Worm (Caenorhabditis elegans) whole organism, L3 larva: ENCODE measurements around the gene Y9C2UA.1.
A peak's percentile ranks its signal among the peaks of the same experiment; 100 is the strongest.

Source experiments
- R02D3.7 ChIP-seq: fragments of 150-350 bp; optimal IDR thresholded peaks from 2 replicates; lab custom pipeline; 2014; ENCODE audit warnings: missing biosample characterization, missing genetic modification characterization
- ZK546.5 ChIP-seq: sonication (generic microtip); optimal IDR thresholded peaks from 2 replicates; lab custom pipeline; 2017; ENCODE audit warnings: missing biosample characterization, missing genetic modification characterization
- ama-1 ChIP-seq: fragments of 150-350 bp; optimal IDR thresholded peaks from 2 replicates; lab custom pipeline; 2018
- ceh-16 ChIP-seq: sonication (generic microtip); optimal IDR thresholded peaks from 2 replicates; lab custom pipeline; 2017; ENCODE audit warnings: missing biosample characterization, missing genetic modification characterization
- ceh-28 ChIP-seq: fragments of 150-350 bp; optimal IDR thresholded peaks from 2 replicates; lab custom pipeline; 2014; ENCODE audit warnings: missing biosample characterization, missing genetic modification reagents, missing genetic modification characterization
- ceh-82 ChIP-seq: fragments of 150-350 bp; optimal IDR thresholded peaks from 2 replicates; lab custom pipeline; 2014; ENCODE audit warnings: missing biosample characterization, missing genetic modification characterization
- ceh-9 ChIP-seq: sonication (generic microtip); optimal IDR thresholded peaks from 2 replicates; lab custom pipeline; 2018; ENCODE audit warnings: missing biosample characterization, missing genetic modification characterization
- elt-1 ChIP-seq: fragments of 150-350 bp; optimal IDR thresholded peaks from 2 replicates; lab custom pipeline; 2014; ENCODE audit warnings: missing biosample characterization, missing genetic modification characterization
- elt-2 ChIP-seq: sonication (generic microtip); optimal IDR thresholded peaks from 2 replicates; lab custom pipeline; 2016; ENCODE audit warnings: missing genetic modification reagents, mild to moderate bottlenecking, missing genetic modification characterization, missing compliant biosample characterization
- elt-3 ChIP-seq, 3 experiments: fragments of 150-350 bp in 1 of 3; sonication (generic microtip) in 2 of 3; optimal IDR thresholded peaks; 2 replicates in 2 of 3; 4 replicates in 1 of 3; lab custom pipeline; 2014 to 2017; ENCODE audit warnings: missing biosample characterization in 3 of 3, missing genetic modification characterization in 3 of 3
- fkh-2 ChIP-seq: fragments of 150-350 bp; optimal IDR thresholded peaks from 2 replicates; lab custom pipeline; 2014; ENCODE audit warnings: missing biosample characterization, missing genetic modification reagents, missing genetic modification characterization
- fos-1 ChIP-seq: fragments of 150-350 bp; optimal IDR thresholded peaks from 2 replicates; lab custom pipeline; 2014; ENCODE audit warnings: missing biosample characterization, missing genetic modification characterization
- hmg-11 ChIP-seq: sonication (generic microtip); optimal IDR thresholded peaks from 2 replicates; lab custom pipeline; 2016; ENCODE audit warnings: missing genetic modification characterization, missing compliant biosample characterization
- jun-1 ChIP-seq: fragments of 150-350 bp; optimal IDR thresholded peaks from 2 replicates; lab custom pipeline; 2014; ENCODE audit warnings: missing biosample characterization, missing genetic modification reagents, missing genetic modification characterization
- lin-15B ChIP-seq: fragments of 150-350 bp; optimal IDR thresholded peaks from 2 replicates; lab custom pipeline; 2014; ENCODE audit warnings: missing biosample characterization, missing genetic modification characterization
- lin-39 ChIP-seq: fragments of 150-350 bp; optimal IDR thresholded peaks from 2 replicates; lab custom pipeline; 2018; ENCODE audit warnings: missing biosample characterization, missing genetic modification reagents, missing genetic modification characterization
- lsy-12 ChIP-seq: sonication (generic microtip); optimal IDR thresholded peaks from 2 replicates; lab custom pipeline; 2016; ENCODE audit warnings: mild to moderate bottlenecking, missing genetic modification characterization, missing compliant biosample characterization
- mdl-1 ChIP-seq: fragments of 150-350 bp; optimal IDR thresholded peaks from 2 replicates; lab custom pipeline; 2014; ENCODE audit warnings: missing biosample characterization, missing genetic modification characterization
- mml-1 ChIP-seq: fragments of 150-350 bp; sonication (generic microtip); optimal IDR thresholded peaks from 3 replicates; lab custom pipeline; 2014; ENCODE audit warnings: missing biosample characterization, missing genetic modification characterization
- nfya-1 ChIP-seq: sonication (generic microtip); optimal IDR thresholded peaks from 2 replicates; lab custom pipeline; 2017; ENCODE audit warnings: missing genetic modification characterization, mild to moderate bottlenecking, missing compliant biosample characterization, antibody characterized with exemption, moderate library complexity; ENCODE audit not compliant: insufficient read depth
- nhr-11 ChIP-seq: fragments of 150-350 bp; optimal IDR thresholded peaks from 2 replicates; lab custom pipeline; 2014; ENCODE audit warnings: missing biosample characterization, missing genetic modification characterization
- nhr-23 ChIP-seq: fragments of 150-350 bp; optimal IDR thresholded peaks from 2 replicates; lab custom pipeline; 2014; ENCODE audit warnings: missing biosample characterization, missing genetic modification reagents, missing genetic modification characterization
- nhr-237 ChIP-seq: fragments of 150-350 bp; optimal IDR thresholded peaks from 2 replicates; lab custom pipeline; 2014; ENCODE audit warnings: missing biosample characterization, missing genetic modification characterization
- nhr-25 ChIP-seq: sonication (generic microtip); optimal IDR thresholded peaks from 2 replicates; lab custom pipeline; 2017; ENCODE audit warnings: missing biosample characterization, missing genetic modification characterization
- nhr-43 ChIP-seq: sonication (generic microtip); optimal IDR thresholded peaks from 2 replicates; lab custom pipeline; 2016; ENCODE audit warnings: mild to moderate bottlenecking, missing genetic modification characterization, missing compliant biosample characterization; ENCODE audit not compliant: poor library complexity, severe bottlenecking
- nhr-67 ChIP-seq: fragments of 150-350 bp; optimal IDR thresholded peaks from 2 replicates; lab custom pipeline; 2014; ENCODE audit warnings: missing biosample characterization, missing genetic modification characterization
- nhr-76 ChIP-seq: fragments of 150-350 bp; sonication (generic microtip); optimal IDR thresholded peaks from 5 replicates; lab custom pipeline; 2014; ENCODE audit warnings: missing biosample characterization, missing genetic modification characterization
- nhr-77 ChIP-seq: fragments of 150-350 bp; optimal IDR thresholded peaks from 2 replicates; lab custom pipeline; 2014; ENCODE audit warnings: missing biosample characterization, missing genetic modification characterization
- pha-4 ChIP-seq: fragments of 150-350 bp; optimal IDR thresholded peaks from 2 replicates; lab custom pipeline; 2014; ENCODE audit warnings: missing biosample characterization, missing genetic modification reagents, missing genetic modification characterization
- pqm-1 ChIP-seq: fragments of 150-350 bp; optimal IDR thresholded peaks from 2 replicates; lab custom pipeline; 2017; ENCODE audit warnings: missing biosample characterization, missing genetic modification characterization, inconsistent platforms
- sea-2 ChIP-seq: fragments of 150-350 bp; sonication (generic microtip); optimal IDR thresholded peaks from 4 replicates; lab custom pipeline; 2014; ENCODE audit warnings: missing biosample characterization, missing genetic modification reagents, missing genetic modification characterization
- unc-62 ChIP-seq: fragments of 150-350 bp; sonication (generic microtip); optimal IDR thresholded peaks from 4 replicates; lab custom pipeline; 2014; ENCODE audit warnings: missing biosample characterization, missing genetic modification reagents, missing genetic modification characterization

Y9C2UA.1 gene

ce11 chrII:9125007-9125406 lies 14.4 kb upstream of the Y9C2UA.1 start:
- TF ChIP-seq pha-4 (tag; lab: Kevin White, UChicago) (peak; percentile 17), nhr-76 (no peak), pqm-1 (tag; lab: Kevin White, UChicago) (peak; percentile 53), elt-2 (tag; lab: Kevin White, UChicago) (peak; percentile 3), ZK546.5 (tag; lab: Kevin White, UChicago) (no peak), fkh-2 (tag; lab: Kevin White, UChicago) (no peak), nhr-77 (tag; lab: Kevin White, UChicago) (no peak)

- TF ChIP-seq lin-15B, result no peak
- TF ChIP-seq elt-3 (tag; optimal IDR thresholded peaks at IDR 0.05; lab: Kevin White, UChicago), result peak in 1 of 3 experiments; percentile 3
- TF ChIP-seq fos-1 (tag; lab: Kevin White, UChicago), result peak; percentile 98
- TF ChIP-seq nhr-67, result no peak
- no peak for TF ChIP-seq ceh-28 (tag; lab: Kevin White, UChicago)
- no peak for TF ChIP-seq nhr-237 (tag; lab: Kevin White, UChicago)
- peak; percentile 78 for TF ChIP-seq pha-4 (tag; lab: Kevin White, UChicago)
- peak; percentile 6 for TF ChIP-seq nhr-25 (tag; lab: Kevin White, UChicago)
- no peak for TF ChIP-seq elt-1 (tag; lab: Kevin White, UChicago)
- TF ChIP-seq R02D3.7, result no peak
- TF ChIP-seq nhr-23 (tag; lab: Kevin White, UChicago), result peak; percentile 32
- TF ChIP-seq mdl-1 (tag; lab: Kevin White, UChicago), result no peak
- TF ChIP-seq hmg-11 (tag; lab: Kevin White, UChicago), result peak; percentile 36
- TF ChIP-seq ceh-9 (tag; lab: Kevin White, UChicago), result no peak
- peak; percentile 1 for TF ChIP-seq elt-2 (tag; lab: Kevin White, UChicago)
- no peak for TF ChIP-seq mml-1 (tag; lab: Kevin White, UChicago)
- no peak for TF ChIP-seq ceh-82 (tag; lab: Kevin White, UChicago)
- no peak for TF ChIP-seq lsy-12
Observed at ce11 chrII:9126965-9127364, 12.5 kb upstream of the Y9C2UA.1 start.

ce11 chrII:9127379-9127778 lies 12.1 kb upstream of the Y9C2UA.1 start:
- TF ChIP-seq lin-39 (no peak), ama-1 (lab: Kevin White, UChicago) (peak; percentile 44)

- TF ChIP-seq pha-4 (tag; lab: Kevin White, UChicago) (peak; percentile 29), elt-3 (tag; optimal IDR thresholded peaks at IDR 0.05; lab: Kevin White, UChicago) (peak in 1 of 3 experiments; percentile 89), lsy-12 (peak; percentile 65), nfya-1 (tag; lab: Kevin White, UChicago) (peak; percentile 46), nhr-25 (tag; lab: Kevin White, UChicago) (peak; percentile 82), elt-2 (tag; lab: Kevin White, UChicago) (peak; percentile 93), jun-1 (tag; lab: Kevin White, UChicago) (no peak), sea-2 (GFP tag; lab: Kevin White, UChicago) (no peak), fos-1 (tag; lab: Kevin White, UChicago) (peak; percentile 47), pqm-1 (tag; lab: Kevin White, UChicago) (peak; percentile 69), ZK546.5 (tag; lab: Kevin White, UChicago) (no peak), nhr-23 (tag; lab: Kevin White, UChicago) (peak; percentile 97), nhr-43 (tag; lab: Kevin White, UChicago) (peak; percentile 50), R02D3.7 (peak; percentile 43), ama-1 (lab: Kevin White, UChicago) (peak; percentile 16), unc-62 (GFP tag; lab: Kevin White, UChicago) (no peak), ceh-28 (tag; lab: Kevin White, UChicago) (peak; percentile 76)
Observed at ce11 chrII:9128132-9128531, 11.3 kb upstream of the Y9C2UA.1 start.

- TF ChIP-seq nhr-77 (tag; lab: Kevin White, UChicago), result no peak
- peak; percentile 23 for TF ChIP-seq nhr-11 (tag; lab: Kevin White, UChicago)
- no peak for TF ChIP-seq ceh-16 (tag; lab: Kevin White, UChicago)
- TF ChIP-seq ceh-9 (tag; lab: Kevin White, UChicago), result no peak
- TF ChIP-seq nhr-25 (tag; lab: Kevin White, UChicago), result peak; percentile 49
Observed at ce11 chrII:9130339-9130738, 9.1 kb upstream of the Y9C2UA.1 start.
